Fruit fly (Drosophila melanogaster): ENCODE results near the gene Hsc20.
A peak's percentile ranks its signal among the peaks of the same experiment; 100 is the strongest.

DNA sequence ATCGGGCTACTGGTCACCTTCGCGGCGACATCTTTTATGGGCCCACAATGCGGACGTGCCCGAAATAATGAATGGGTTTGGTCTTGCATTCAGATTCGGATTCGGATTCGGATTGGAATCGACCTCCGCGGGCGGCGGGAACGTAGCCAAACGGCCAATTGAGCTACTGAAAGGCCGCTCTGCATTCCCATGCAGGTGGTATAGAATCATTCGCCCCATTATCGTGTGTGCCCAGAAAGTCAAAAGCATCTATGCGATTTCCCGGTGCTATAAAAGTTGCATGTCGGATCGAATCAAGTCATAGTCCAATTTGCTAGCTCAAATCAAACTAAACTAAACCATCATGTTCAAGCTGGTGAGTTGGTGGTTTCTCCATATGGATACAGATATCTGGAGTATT, 36.2 kb downstream of the Hsc20 start, which contains the start of gene CG13068:
- TF ChIP-seq az2 (GFP tag; optimal IDR thresholded peaks at IDR 0.05): no peak
- TF ChIP-seq CG15073 (GFP tag; optimal IDR thresholded peaks at IDR 0.05): no peak
- TF ChIP-seq p53 (GFP tag; optimal IDR thresholded peaks at IDR 0.05): no peak
- 0 out of 2 replicates have a peak, but pooled peaks have one; percentile 39 for TF ChIP-seq vvl (GFP tag; IDR thresholded peaks at IDR 0.05)
- no peak for TF ChIP-seq C15 (GFP tag; IDR thresholded peaks at IDR 0.05)
- no peak for TF ChIP-seq sob (GFP tag; IDR thresholded peaks at IDR 0.05)
- no peak for TF ChIP-seq zfh2 (GFP tag; optimal IDR thresholded peaks at IDR 0.05)
- no peak for TF ChIP-seq Dad (GFP tag; optimal IDR thresholded peaks at IDR 0.05)
- no peak for TF ChIP-seq grau (tag; optimal IDR thresholded peaks at IDR 0.05)
- TF ChIP-seq BtbVII (GFP tag; optimal IDR thresholded peaks at IDR 0.05): no peak
- no peak for TF ChIP-seq Vsx1 (GFP tag; optimal IDR thresholded peaks at IDR 0.05)
- no peak for TF ChIP-seq grn (GFP tag; optimal IDR thresholded peaks at IDR 0.05)
- no peak for TF ChIP-seq CG2712 (tag; optimal IDR thresholded peaks at IDR 0.05)

Measured in whole organism, embryonic.